Worm (Caenorhabditis elegans): Measurements from ENCODE around the gene T21D12.12.

DNA sequence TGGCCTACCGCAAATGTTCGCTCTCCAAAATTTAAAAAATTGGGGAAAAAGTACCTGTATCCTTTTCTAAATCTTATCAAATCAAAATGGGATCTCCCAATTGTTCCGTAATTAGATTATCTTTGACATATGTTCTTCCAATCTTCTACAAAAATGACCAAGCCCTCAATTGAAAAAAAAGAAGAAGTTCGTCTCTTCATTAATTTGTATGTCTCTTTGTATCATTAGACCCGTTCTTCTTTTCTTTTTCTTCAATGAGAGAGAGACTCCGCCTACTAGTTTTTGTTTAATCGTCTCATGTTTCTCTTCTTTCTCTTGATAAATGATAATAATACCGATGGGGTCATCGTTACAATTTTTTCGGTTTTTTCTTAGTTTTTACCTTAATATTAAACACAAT is 37.0 kb downstream of the T21D12.12 start:
- no peak for TF ChIP-seq mcd-1 (GFP tag; IDR thresholded peaks at IDR 0.05)
- no peak for TF ChIP-seq Y56A3A.18 (GFP tag; IDR thresholded peaks at IDR 0.05)
